Fruit fly (Drosophila melanogaster) whole organism, embryonic: Measurements from ENCODE around the gene Trim9.

Experiments
- Adf1 ChIP-seq: fragments of 200-800 bp; sonication (Bioruptor generic); IDR thresholded peaks from 2 replicates; pipeline ENCODE4 v1.3.6; 2022; ENCODE audit warnings: missing biosample characterization, missing genetic modification characterization
- Atf-2 ChIP-seq: fragments of 200-800 bp; sonication (Bioruptor generic); optimal IDR thresholded peaks from 2 replicates; lab custom pipeline; 2016; ENCODE audit warnings: missing biosample characterization, missing genetic modification characterization
- Atf6 ChIP-seq: fragments of 200-800 bp; sonication (Bioruptor generic); IDR thresholded peaks from 2 replicates; pipeline ENCODE4 v1.3.6; 2022; ENCODE audit warnings: missing biosample characterization, missing genetic modification characterization
- BEAF-32 ChIP-seq: fragments of 200-800 bp; sonication (Bioruptor generic); optimal IDR thresholded peaks from 3 replicates; lab custom pipeline; 2017; ENCODE audit warnings: missing biosample characterization, missing genetic modification characterization, mild to moderate bottlenecking, moderate library complexity, missing genetic modification reagents
- BtbVII ChIP-seq: fragments of 200-800 bp; sonication (Bioruptor generic); optimal IDR thresholded peaks from 3 replicates; lab custom pipeline; 2017; ENCODE audit warnings: missing biosample characterization, mild to moderate bottlenecking, missing genetic modification characterization
- C15 ChIP-seq: fragments of 200-800 bp; sonication (Bioruptor generic); IDR thresholded peaks from 3 replicates; pipeline ENCODE4 v1.3.6; 2022; ENCODE audit warnings: missing biosample characterization, missing genetic modification characterization
- CG10209 ChIP-seq: fragments of 200-800 bp; sonication (Bioruptor generic); optimal IDR thresholded peaks from 3 replicates; lab custom pipeline; 2017; ENCODE audit warnings: missing biosample characterization, mild to moderate bottlenecking, missing genetic modification characterization, missing genetic modification reagents
- CG10366 ChIP-seq: fragments of 200-800 bp; sonication (Bioruptor generic); IDR thresholded peaks from 2 replicates; pipeline ENCODE4 v1.3.6; 2022; ENCODE audit warnings: missing biosample characterization, missing genetic modification characterization
- CG11085 ChIP-seq: fragments of 200-800 bp; sonication (Bioruptor generic); IDR thresholded peaks from 2 replicates; pipeline ENCODE4 v1.3.6; 2022; ENCODE audit warnings: missing biosample characterization, missing genetic modification characterization
- CG11456 ChIP-seq: fragments of 200-800 bp; sonication (Bioruptor generic); IDR thresholded peaks from 3 replicates; pipeline ENCODE4 v1.3.6; 2022; ENCODE audit warnings: missing biosample characterization, missing genetic modification characterization
- CG11723 ChIP-seq: fragments of 200-800 bp; sonication (Bioruptor generic); optimal IDR thresholded peaks from 2 replicates; lab custom pipeline; 2017; ENCODE audit warnings: missing biosample characterization, mild to moderate bottlenecking, missing genetic modification characterization
- CG12104 ChIP-seq: fragments of 200-800 bp; sonication (Bioruptor generic); optimal IDR thresholded peaks from 3 replicates; lab custom pipeline; 2016; ENCODE audit warnings: missing biosample characterization, missing genetic modification characterization
- CG12219 ChIP-seq: fragments of 200-800 bp; sonication (Bioruptor generic); optimal IDR thresholded peaks from 3 replicates; lab custom pipeline; 2018; ENCODE audit warnings: missing biosample characterization, mild to moderate bottlenecking, missing genetic modification characterization
- CG15479 ChIP-seq: fragments of 200-800 bp; sonication (Bioruptor generic); optimal IDR thresholded peaks from 3 replicates; lab custom pipeline; 2019; ENCODE audit warnings: missing biosample characterization, mild to moderate bottlenecking, missing genetic modification characterization, moderate library complexity
- CG15514 ChIP-seq: fragments of 200-800 bp; sonication (Bioruptor generic); optimal IDR thresholded peaks from 3 replicates; lab custom pipeline; 2017; ENCODE audit warnings: missing biosample characterization, missing genetic modification characterization, mild to moderate bottlenecking, moderate library complexity, missing genetic modification reagents
- CG16863 ChIP-seq: fragments of 200-800 bp; sonication (Bioruptor generic); optimal IDR thresholded peaks from 3 replicates; lab custom pipeline; 2016; ENCODE audit warnings: missing biosample characterization, missing genetic modification characterization
- CG18011 ChIP-seq: fragments of 200-800 bp; sonication (Bioruptor generic); optimal IDR thresholded peaks from 2 replicates; lab custom pipeline; 2017; ENCODE audit warnings: missing biosample characterization, missing genetic modification characterization, mild to moderate bottlenecking, moderate library complexity, missing genotype
- CG18764 ChIP-seq: fragments of 200-800 bp; sonication (Bioruptor generic); optimal IDR thresholded peaks from 3 replicates; lab custom pipeline; 2016; ENCODE audit warnings: missing biosample characterization, missing genetic modification characterization
- CG3407 ChIP-seq: fragments of 200-800 bp; sonication (Bioruptor generic); optimal IDR thresholded peaks from 2 replicates; lab custom pipeline; 2018; ENCODE audit warnings: missing biosample characterization, mild to moderate bottlenecking, missing genetic modification characterization
- CG3726 ChIP-seq: fragments of 200-800 bp; sonication (Bioruptor generic); IDR thresholded peaks from 3 replicates; pipeline ENCODE4, ENCODE4 v1.3.6; 2022; ENCODE audit warnings: missing biosample characterization, missing genetic modification characterization
- CG4820 ChIP-seq: fragments of 200-800 bp; sonication (Bioruptor generic); optimal IDR thresholded peaks from 3 replicates; lab custom pipeline; 2016; ENCODE audit warnings: missing biosample characterization, missing genetic modification characterization
- CG6683 ChIP-seq: fragments of 200-800 bp; sonication (Bioruptor generic); optimal IDR thresholded peaks from 2 replicates; lab custom pipeline; 2017; ENCODE audit warnings: missing biosample characterization, mild to moderate bottlenecking, missing genetic modification characterization, missing genetic modification reagents
- CG6765 ChIP-seq: fragments of 200-800 bp; sonication (Bioruptor generic); optimal IDR thresholded peaks from 3 replicates; lab custom pipeline; 2017; ENCODE audit warnings: missing biosample characterization, mild to moderate bottlenecking, missing genetic modification characterization
- CG7928 ChIP-seq: fragments of 200-800 bp; sonication (Bioruptor generic); optimal IDR thresholded peaks from 2 replicates; lab custom pipeline; 2017; ENCODE audit warnings: missing biosample characterization, mild to moderate bottlenecking, missing genetic modification characterization
- CG8281 ChIP-seq: fragments of 200-800 bp; sonication (Bioruptor generic); optimal IDR thresholded peaks from 2 replicates; lab custom pipeline; 2018; ENCODE audit warnings: missing biosample characterization, mild to moderate bottlenecking, missing genetic modification characterization, moderate library complexity
- CG9215 ChIP-seq: fragments of 200-800 bp; sonication (Bioruptor generic); IDR thresholded peaks from 2 replicates; pipeline ENCODE4 v1.3.6; 2022; ENCODE audit warnings: missing biosample characterization, missing genetic modification characterization
- D19A ChIP-seq: fragments of 200-800 bp; optimal IDR thresholded peaks from 3 replicates; lab custom pipeline; 2019; ENCODE audit warnings: missing biosample characterization, mild to moderate bottlenecking, missing genetic modification characterization, moderate library complexity
- Dfd ChIP-seq, 2 experiments: fragments of >200 bp; optimal IDR thresholded peaks; 2 replicates each; lab custom pipeline; 2017; ENCODE audit warnings: missing biosample characterization in 2 of 2, missing genetic modification characterization in 2 of 2
- Dll ChIP-seq: fragments of 200-800 bp; sonication (Bioruptor generic); IDR thresholded peaks from 4 replicates; pipeline ENCODE4 v1.3.6; 2022; ENCODE audit warnings: missing biosample characterization, missing genetic modification characterization; ENCODE audit not compliant: partially characterized antibody
- Doc2 ChIP-seq: fragments of 200-800 bp; sonication (Bioruptor generic); IDR thresholded peaks from 2 replicates; pipeline ENCODE4 v1.3.6; 2022; ENCODE audit warnings: missing biosample characterization, missing genetic modification characterization
- Hr39 ChIP-seq: fragments of >200 bp; optimal IDR thresholded peaks from 2 replicates; lab custom pipeline; 2017
- Pdp1 ChIP-seq, 2 experiments: fragments of 200-800 bp; sonication (Bioruptor generic); optimal IDR thresholded peaks; 3 replicates each; lab custom pipeline; 2016; ENCODE audit warnings: missing biosample characterization in 2 of 2, missing genetic modification characterization in 2 of 2, mild to moderate bottlenecking in 1 of 2, moderate library complexity in 1 of 2
- Rfx ChIP-seq: fragments of 200-800 bp; sonication (Bioruptor generic); IDR thresholded peaks from 2 replicates; pipeline ENCODE4 v1.3.6; 2022; ENCODE audit warnings: missing biosample characterization, missing genetic modification characterization
- Scr ChIP-seq: fragments of 200-800 bp; sonication (Bioruptor generic); IDR thresholded peaks from 2 replicates; pipeline ENCODE4 v1.3.6; 2022; ENCODE audit warnings: missing biosample characterization, missing genetic modification characterization; ENCODE audit not compliant: partially characterized antibody
- Side ChIP-seq: fragments of 200-800 bp; sonication (Bioruptor generic); optimal IDR thresholded peaks from 2 replicates; lab custom pipeline; 2016; ENCODE audit warnings: missing biosample characterization, missing genetic modification characterization
- Sox102F ChIP-seq: fragments of 200-800 bp; sonication (Bioruptor generic); optimal IDR thresholded peaks from 2 replicates; lab custom pipeline; 2018; ENCODE audit warnings: missing biosample characterization, mild to moderate bottlenecking, missing genetic modification characterization, moderate library complexity
- Sry-δ ChIP-seq: fragments of 200-800 bp; sonication (Bioruptor generic); optimal IDR thresholded peaks from 2 replicates; lab custom pipeline; 2016; ENCODE audit warnings: missing biosample characterization, missing genetic modification characterization
- Stat92E ChIP-seq, 3 experiments: fragments of >200 bp in 2 of 3; fragments of 200-800 bp in 1 of 3; sonication (Bioruptor generic) in 1 of 3; optimal IDR thresholded peaks; 2 replicates each; lab custom pipeline; 2017 to 2019; ENCODE audit warnings: missing biosample characterization in 3 of 3, missing genetic modification characterization in 3 of 3, mild to moderate bottlenecking in 1 of 3, moderate library complexity in 1 of 3
- Usf ChIP-seq: fragments of 200-800 bp; sonication (Bioruptor generic); optimal IDR thresholded peaks from 2 replicates; lab custom pipeline; 2017; ENCODE audit warnings: missing genotype, missing biosample characterization, missing genetic modification characterization
- dmrt11E ChIP-seq: fragments of 200-800 bp; sonication (Bioruptor generic); optimal IDR thresholded peaks from 3 replicates; lab custom pipeline; 2018; ENCODE audit warnings: missing biosample characterization, mild to moderate bottlenecking, missing genetic modification characterization, moderate library complexity
- gfzf ChIP-seq: fragments of 200-800 bp; sonication (Bioruptor generic); optimal IDR thresholded peaks from 2 replicates; lab custom pipeline; 2016; ENCODE audit warnings: missing biosample characterization, mild to moderate bottlenecking, missing genetic modification characterization, moderate library complexity
- ham ChIP-seq: fragments of 200-800 bp; sonication (Bioruptor generic); IDR thresholded peaks from 2 replicates; pipeline ENCODE4 v1.3.6; 2022; ENCODE audit warnings: missing biosample characterization, missing genetic modification characterization
- hth ChIP-seq: fragments of >200 bp; optimal IDR thresholded peaks from 2 replicates; lab custom pipeline; 2017; ENCODE audit warnings: inconsistent platforms
- kay ChIP-seq: fragments of 200-800 bp; sonication (Bioruptor generic); optimal IDR thresholded peaks from 2 replicates; lab custom pipeline; 2016; ENCODE audit warnings: missing biosample characterization, missing genetic modification characterization
- kni ChIP-seq: fragments of 200-800 bp; sonication (Bioruptor generic); optimal IDR thresholded peaks from 3 replicates; lab custom pipeline; 2017; ENCODE audit warnings: mild to moderate bottlenecking, missing biosample characterization, missing genetic modification reagents, missing genetic modification characterization
- lilli ChIP-seq: fragments of 200-800 bp; sonication (Bioruptor generic); optimal IDR thresholded peaks from 3 replicates; lab custom pipeline; 2016; ENCODE audit warnings: missing biosample characterization, missing genetic modification characterization
- lola ChIP-seq, 3 experiments: fragments of >200 bp in 2 of 3; fragments of 200-800 bp in 1 of 3; sonication (Bioruptor generic) in 1 of 3; optimal IDR thresholded peaks; 2 replicates each; lab custom pipeline; 2017 to 2019; ENCODE audit warnings: missing biosample characterization in 3 of 3, missing genetic modification characterization in 3 of 3, mild to moderate bottlenecking in 1 of 3, moderate library complexity in 1 of 3
- pnt ChIP-seq: fragments of 200-800 bp; sonication (Bioruptor generic); optimal IDR thresholded peaks from 3 replicates; lab custom pipeline; 2016; ENCODE audit warnings: missing biosample characterization, missing genetic modification characterization
- sqz ChIP-seq: fragments of 200-800 bp; sonication (Bioruptor generic); optimal IDR thresholded peaks from 3 replicates; lab custom pipeline; 2018; ENCODE audit warnings: missing biosample characterization, mild to moderate bottlenecking, missing genetic modification characterization
- vfl ChIP-seq: fragments of 200-800 bp; sonication (Bioruptor generic); optimal IDR thresholded peaks from 2 replicates; lab custom pipeline; 2016; ENCODE audit warnings: missing biosample characterization, missing genetic modification characterization

The Trim9 gene

dm6 chr2L:10616767-10617166 lies 72.1 kb downstream of the Trim9 start (continued):
- TF ChIP-seq Scr (GFP tag; lab: Robert Waterston, UW) (no peak), CG8281 (tag; lab: Kevin White, UChicago) (peak; percentile 30), CG16863 (GFP tag; lab: Kevin White, UChicago) (peak; percentile 69), Stat92E (GFP tag; optimal IDR thresholded peaks at IDR 0.05; lab: Kevin White, UChicago) (peak in 1 of 3 experiments; percentile 28), kay (peak; percentile 29), Side (peak; percentile 16), CG18764 (GFP tag; lab: Kevin White, UChicago) (peak; percentile 54), D19A (tag; lab: Kevin White, UChicago) (peak; percentile 66), CG12219 (peak; percentile 69), kni (GFP tag; lab: Kevin White, UChicago) (no peak), CG18011 (GFP tag; lab: Kevin White, UChicago) (no peak), C15 (GFP tag; lab: Robert Waterston, UW) (0 out of 3 replicates have a peak, but pooled peaks have one; percentile 41), pnt (peak; percentile 62), vfl (GFP tag; lab: Kevin White, UChicago) (no peak), BEAF-32 (no peak), Atf6 (peak; percentile 76), sqz (peak; percentile 19), CG11456 (GFP tag; lab: Robert Waterston, UW) (no peak), CG3726 (GFP tag; lab: Robert Waterston, UW) (peak; percentile 76; the same call in 2 of the 3 replicates), lola (GFP tag; optimal IDR thresholded peaks at IDR 0.05; lab: Kevin White, UChicago) (peak in 1 of 3 experiments; percentile 67), BtbVII (GFP tag; lab: Kevin White, UChicago) (peak; percentile 34), CG11085 (GFP tag; lab: Robert Waterston, UW) (peak; percentile 32; the same call in 1 of the 2 replicates), lilli (GFP tag; lab: Kevin White, UChicago) (peak; percentile 56), CG4820 (GFP tag; lab: Kevin White, UChicago) (peak; percentile 71), Dll (no peak), CG15514 (GFP tag; lab: Kevin White, UChicago) (peak; percentile 14), CG7928 (GFP tag; lab: Kevin White, UChicago) (no peak), ham (GFP tag; lab: Robert Waterston, UW) (no peak), Sry-δ (GFP tag; lab: Kevin White, UChicago) (peak; percentile 0), CG12104 (GFP tag; lab: Kevin White, UChicago) (peak; percentile 21), CG15479 (no peak), CG11723 (GFP tag; lab: Kevin White, UChicago) (peak; percentile 19), CG10366 (GFP tag; lab: Robert Waterston, UW) (peak; percentile 83), gfzf (no peak), Doc2 (GFP tag; lab: Robert Waterston, UW) (no peak), Rfx (GFP tag; lab: Robert Waterston, UW) (peak; percentile 75; the same call in 1 of the 2 replicates), CG6683 (GFP tag; lab: Kevin White, UChicago) (no peak), dmrt11E (tag; lab: Kevin White, UChicago) (peak; percentile 74), Hr39 (lab: Kevin White, UChicago) (no peak), hth (no peak), Dfd (GFP tag; optimal IDR thresholded peaks at IDR 0.05; lab: Kevin White, UChicago) (no peak), CG6765 (GFP tag; lab: Kevin White, UChicago) (no peak), Sox102F (GFP tag; lab: Kevin White, UChicago) (peak; percentile 84), CG10209 (GFP tag; lab: Kevin White, UChicago) (peak; percentile 68), CG3407 (GFP tag; lab: Kevin White, UChicago) (peak; percentile 72), Adf1 (GFP tag; lab: Robert Waterston, UW) (no peak), CG9215 (peak; percentile 46; the same call in 1 of the 2 replicates), Usf (GFP tag; lab: Kevin White, UChicago) (peak; percentile 10), Pdp1 (GFP tag; optimal IDR thresholded peaks at IDR 0.05; lab: Kevin White, UChicago) (peak; percentile 32 to 67), Atf-2 (GFP tag; lab: Kevin White, UChicago) (peak; percentile 66)
